Fruit fly (Drosophila melanogaster) whole organism, embryonic: ENCODE measurements around the gene CG14237.

Source experiments
- B-H1 ChIP-seq: fragments of 200-800 bp; sonication (Bioruptor generic); IDR thresholded peaks from 3 replicates; pipeline ENCODE4 v1.3.6; 2022; ENCODE audit warnings: missing biosample characterization, missing genetic modification characterization
- Bdp1 ChIP-seq: fragments of 200-800 bp; sonication (Bioruptor generic); optimal IDR thresholded peaks from 3 replicates; lab custom pipeline; 2016; ENCODE audit warnings: missing biosample characterization, missing genetic modification characterization
- CG1024 ChIP-seq: fragments of 200-800 bp; sonication (Bioruptor generic); IDR thresholded peaks from 2 replicates; pipeline ENCODE4 v1.3.6; 2022; ENCODE audit warnings: missing biosample characterization, missing genetic modification characterization
- CG10565 ChIP-seq: fragments of 200-800 bp; sonication (Bioruptor generic); optimal IDR thresholded peaks from 3 replicates; lab custom pipeline; 2016; ENCODE audit warnings: missing biosample characterization, mild to moderate bottlenecking, missing genetic modification characterization
- CG11695 ChIP-seq: fragments of 200-800 bp; sonication (Bioruptor generic); IDR thresholded peaks from 3 replicates; pipeline ENCODE4 v1.3.6; 2022; ENCODE audit warnings: missing biosample characterization, missing genetic modification characterization
- CG12769 ChIP-seq: fragments of 200-800 bp; sonication (Bioruptor generic); optimal IDR thresholded peaks from 2 replicates; lab custom pipeline; 2019; ENCODE audit warnings: missing biosample characterization, mild to moderate bottlenecking, missing genetic modification characterization, moderate library complexity
- CG17385 ChIP-seq: fragments of 200-800 bp; sonication (Bioruptor generic); optimal IDR thresholded peaks from 3 replicates; lab custom pipeline; 2018; ENCODE audit warnings: missing biosample characterization, mild to moderate bottlenecking, missing genetic modification characterization
- CG2875 ChIP-seq: fragments of 200-800 bp; sonication (Bioruptor generic); optimal IDR thresholded peaks from 2 replicates; lab custom pipeline; 2017; ENCODE audit warnings: missing biosample characterization, mild to moderate bottlenecking, missing genetic modification characterization, missing genetic modification reagents
- CG4617 ChIP-seq: fragments of 200-800 bp; sonication (Bioruptor generic); optimal IDR thresholded peaks from 3 replicates; lab custom pipeline; 2016; ENCODE audit warnings: missing biosample characterization, missing genetic modification characterization, borderline replicate concordance
- CG6683 ChIP-seq: fragments of 200-800 bp; sonication (Bioruptor generic); optimal IDR thresholded peaks from 2 replicates; lab custom pipeline; 2017; ENCODE audit warnings: missing biosample characterization, mild to moderate bottlenecking, missing genetic modification characterization, missing genetic modification reagents
- CG7786 ChIP-seq: fragments of 200-800 bp; sonication (Bioruptor generic); optimal IDR thresholded peaks from 2 replicates; lab custom pipeline; 2016; ENCODE audit warnings: missing biosample characterization, missing genetic modification characterization
- CG7839 ChIP-seq: fragments of 200-800 bp; sonication (Bioruptor generic); optimal IDR thresholded peaks from 3 replicates; lab custom pipeline; 2018; ENCODE audit warnings: missing biosample characterization, mild to moderate bottlenecking, missing genetic modification characterization, moderate library complexity
- CG7928 ChIP-seq: fragments of 200-800 bp; sonication (Bioruptor generic); optimal IDR thresholded peaks from 2 replicates; lab custom pipeline; 2017; ENCODE audit warnings: missing biosample characterization, mild to moderate bottlenecking, missing genetic modification characterization
- CG7987 ChIP-seq: fragments of 200-800 bp; sonication (Bioruptor generic); optimal IDR thresholded peaks from 2 replicates; lab custom pipeline; 2018; ENCODE audit warnings: missing biosample characterization, mild to moderate bottlenecking, missing genetic modification characterization, moderate library complexity
- Dek ChIP-seq: fragments of 200-800 bp; sonication (Bioruptor generic); optimal IDR thresholded peaks from 3 replicates; lab custom pipeline; 2019; ENCODE audit warnings: missing biosample characterization, mild to moderate bottlenecking, missing genetic modification characterization, moderate library complexity
- Dll ChIP-seq: fragments of 200-800 bp; sonication (Bioruptor generic); IDR thresholded peaks from 4 replicates; pipeline ENCODE4 v1.3.6; 2022; ENCODE audit warnings: missing biosample characterization, missing genetic modification characterization; ENCODE audit not compliant: partially characterized antibody
- Dref ChIP-seq: fragments of 200-800 bp; sonication (Bioruptor generic); IDR thresholded peaks from 2 replicates; pipeline ENCODE4 v1.3.6; 2022; ENCODE audit warnings: missing biosample characterization, missing genetic modification characterization
- Eip74EF ChIP-seq, 2 experiments: fragments of 200-800 bp in 1 of 2; fragments of >200 bp in 1 of 2; sonication (Bioruptor generic) in 1 of 2; optimal IDR thresholded peaks; 2 replicates each; lab custom pipeline; 2017 to 2019; ENCODE audit warnings: missing biosample characterization in 2 of 2, missing genetic modification characterization in 2 of 2, mild to moderate bottlenecking in 1 of 2, moderate library complexity in 1 of 2
- Hr51 ChIP-seq, 2 experiments: fragments of 200-800 bp; sonication (Bioruptor generic); optimal IDR thresholded peaks; 2 replicates in 1 of 2; 3 replicates in 1 of 2; lab custom pipeline; 2016 to 2018; ENCODE audit warnings: missing biosample characterization in 2 of 2, missing genetic modification characterization in 2 of 2, mild to moderate bottlenecking in 1 of 2, moderate library complexity in 1 of 2
- Hr78 ChIP-seq, 2 experiments: fragments of 200-800 bp in 1 of 2; fragments of >200 bp in 1 of 2; sonication (Bioruptor generic) in 1 of 2; optimal IDR thresholded peaks; 2 replicates each; lab custom pipeline; 2017 to 2019; ENCODE audit warnings: missing biosample characterization in 2 of 2, missing genetic modification characterization in 2 of 2, mild to moderate bottlenecking in 1 of 2, moderate library complexity in 1 of 2
- Lhr ChIP-seq: fragments of 200-800 bp; sonication (Bioruptor generic); optimal IDR thresholded peaks from 3 replicates; lab custom pipeline; 2017; ENCODE audit warnings: mild to moderate bottlenecking, missing biosample characterization, missing genetic modification reagents, missing genetic modification characterization
- Nf-YC ChIP-seq: fragments of 200-800 bp; optimal IDR thresholded peaks from 3 replicates; lab custom pipeline; 2019; ENCODE audit warnings: missing biosample characterization, mild to moderate bottlenecking, missing genetic modification characterization, moderate library complexity
- Optix ChIP-seq: fragments of 200-800 bp; sonication (Bioruptor generic); IDR thresholded peaks from 3 replicates; pipeline ENCODE4 v1.3.6; 2022; ENCODE audit warnings: missing biosample characterization, missing genetic modification characterization
- Rfx ChIP-seq: fragments of 200-800 bp; sonication (Bioruptor generic); IDR thresholded peaks from 2 replicates; pipeline ENCODE4 v1.3.6; 2022; ENCODE audit warnings: missing biosample characterization, missing genetic modification characterization
- Stat92E ChIP-seq, 3 experiments: fragments of >200 bp in 2 of 3; fragments of 200-800 bp in 1 of 3; sonication (Bioruptor generic) in 1 of 3; optimal IDR thresholded peaks; 2 replicates each; lab custom pipeline; 2017 to 2019; ENCODE audit warnings: missing biosample characterization in 3 of 3, missing genetic modification characterization in 3 of 3, mild to moderate bottlenecking in 1 of 3, moderate library complexity in 1 of 3
- amos ChIP-seq: fragments of 200-800 bp; sonication (Bioruptor generic); IDR thresholded peaks from 2 replicates; pipeline ENCODE4 v1.3.6; 2022; ENCODE audit warnings: missing biosample characterization, missing genetic modification characterization; ENCODE audit not compliant: partially characterized antibody
- corto ChIP-seq: fragments of 200-800 bp; sonication (Bioruptor generic); optimal IDR thresholded peaks from 2 replicates; lab custom pipeline; 2016; ENCODE audit warnings: missing biosample characterization, mild to moderate bottlenecking, missing genetic modification characterization, moderate library complexity
- en ChIP-seq: fragments of 200-800 bp; sonication (Bioruptor generic); optimal IDR thresholded peaks from 2 replicates; lab custom pipeline; 2016; ENCODE audit warnings: missing biosample characterization, missing genetic modification characterization
- jigr1 ChIP-seq: fragments of 200-800 bp; sonication (Bioruptor generic); IDR thresholded peaks from 3 replicates; pipeline ENCODE4 v1.3.6; 2022; ENCODE audit warnings: missing biosample characterization, missing genetic modification characterization
- lab ChIP-seq: fragments of 200-800 bp; sonication (Bioruptor generic); optimal IDR thresholded peaks from 3 replicates; lab custom pipeline; 2017; ENCODE audit warnings: missing biosample characterization, missing genetic modification characterization, mild to moderate bottlenecking, moderate library complexity, missing genetic modification reagents
- phol ChIP-seq: fragments of 200-800 bp; sonication (Bioruptor generic); optimal IDR thresholded peaks from 3 replicates; lab custom pipeline; 2018; ENCODE audit warnings: missing biosample characterization, mild to moderate bottlenecking, missing genetic modification characterization, moderate library complexity
- pzg ChIP-seq: fragments of 200-800 bp; sonication (Bioruptor generic); optimal IDR thresholded peaks from 3 replicates; lab custom pipeline; 2018; ENCODE audit warnings: missing biosample characterization, mild to moderate bottlenecking, missing genetic modification characterization, moderate library complexity
- sens ChIP-seq: fragments of 200-800 bp; sonication (Bioruptor generic); peaks from one replicate; lab custom pipeline; 2016; ENCODE audit warnings: missing biosample characterization, missing genetic modification characterization
- sob ChIP-seq: fragments of 200-800 bp; sonication (Bioruptor generic); IDR thresholded peaks from 2 replicates; pipeline ENCODE4 v1.3.6; 2022; ENCODE audit warnings: missing biosample characterization, missing genetic modification characterization
- stc ChIP-seq: fragments of 200-800 bp; sonication (Bioruptor generic); IDR thresholded peaks from 2 replicates; pipeline ENCODE4 v1.3.6; 2022; ENCODE audit warnings: missing biosample characterization, missing genetic modification characterization
- tin ChIP-seq: fragments of 200-800 bp; sonication (Bioruptor generic); optimal IDR thresholded peaks from 3 replicates; lab custom pipeline; 2016; ENCODE audit warnings: missing biosample characterization, missing genetic modification characterization
- toy ChIP-seq: fragments of 200-800 bp; sonication (Bioruptor generic); IDR thresholded peaks from 2 replicates; pipeline ENCODE4 v1.3.6; 2022; ENCODE audit warnings: missing biosample characterization, missing genetic modification characterization
- trem ChIP-seq: fragments of 200-800 bp; optimal IDR thresholded peaks from 3 replicates; lab custom pipeline; 2019; ENCODE audit warnings: missing biosample characterization, mild to moderate bottlenecking, missing genetic modification characterization, moderate library complexity
- ttk ChIP-seq: fragments of 200-800 bp; sonication (Bioruptor generic); IDR thresholded peaks from 2 replicates; pipeline ENCODE4 v2.1.2; 2022; ENCODE audit warnings: missing biosample characterization, missing genetic modification characterization
- tup ChIP-seq: fragments of 200-800 bp; sonication (Bioruptor generic); optimal IDR thresholded peaks from 2 replicates; lab custom pipeline; 2016; ENCODE audit warnings: missing biosample characterization, mild to moderate bottlenecking, missing genetic modification characterization, moderate library complexity

Gene CG14237

DNA sequence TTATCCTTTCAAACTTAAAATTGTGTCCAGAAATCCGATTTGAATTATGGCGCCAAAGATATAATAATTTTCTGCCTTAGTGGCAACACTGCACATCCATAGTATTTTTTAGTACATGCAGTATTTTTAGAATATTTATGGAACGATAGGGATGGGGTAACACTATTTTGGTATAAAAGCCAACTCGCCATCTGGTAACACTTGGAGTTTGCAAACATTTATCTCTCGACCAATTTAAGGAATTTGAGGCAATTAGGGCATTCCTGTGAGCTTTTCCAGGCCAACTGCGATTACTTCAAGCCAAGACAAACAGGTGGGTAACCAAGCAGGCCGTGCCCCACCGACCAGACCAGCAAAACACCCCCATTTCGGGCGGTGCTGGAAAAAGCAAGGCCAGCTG is 4.3 kb upstream of the CG14237 start, which contains the start of gene CG5447 (continued):
- TF ChIP-seq CG1024 (GFP tag; lab: Robert Waterston, UW) (no peak), CG10565 (no peak), CG4617 (GFP tag; lab: Kevin White, UChicago) (peak; percentile 66), stc (GFP tag; lab: Robert Waterston, UW) (no peak), Bdp1 (no peak), CG12769 (tag; lab: Kevin White, UChicago) (no peak), Lhr (GFP tag; lab: Kevin White, UChicago) (peak; percentile 55), CG6683 (GFP tag; lab: Kevin White, UChicago) (no peak), Stat92E (GFP tag; optimal IDR thresholded peaks at IDR 0.05; lab: Kevin White, UChicago) (peak in 1 of 3 experiments; percentile 3), Nf-YC (tag; lab: Kevin White, UChicago) (no peak), Eip74EF (GFP tag; optimal IDR thresholded peaks at IDR 0.05; lab: Kevin White, UChicago) (no peak), en (GFP tag; lab: Kevin White, UChicago) (no peak), tin (GFP tag; lab: Kevin White, UChicago) (no peak), Rfx (GFP tag; lab: Robert Waterston, UW) (no peak), Dref (GFP tag; lab: Robert Waterston, UW) (peak; percentile 38; the same call in 1 of the 2 replicates), corto (no peak), phol (no peak), CG11695 (GFP tag; lab: Robert Waterston, UW) (no peak), CG2875 (GFP tag; lab: Kevin White, UChicago) (no peak), trem (tag; lab: Kevin White, UChicago) (peak; percentile 71), Hr51 (GFP tag; optimal IDR thresholded peaks at IDR 0.05; lab: Kevin White, UChicago) (no peak), Dll (GFP tag; lab: Robert Waterston, UW) (peak; percentile 40; the same call in 2 of the 4 replicates), CG7786 (GFP tag; lab: Kevin White, UChicago) (no peak), pzg (GFP tag; lab: Kevin White, UChicago) (peak; percentile 88), jigr1 (GFP tag; lab: Robert Waterston, UW) (no peak), CG7839 (tag; lab: Kevin White, UChicago) (no peak), sob (no peak), sens (no peak), B-H1 (GFP tag; lab: Robert Waterston, UW) (no peak), amos (GFP tag; lab: Robert Waterston, UW) (no peak; the same call in 1 of the 2 replicates), CG7928 (no peak), toy (GFP tag; lab: Robert Waterston, UW) (no peak), Optix (GFP tag; lab: Robert Waterston, UW) (no peak), CG17385 (GFP tag; lab: Kevin White, UChicago) (no peak), tup (GFP tag; lab: Kevin White, UChicago) (no peak), CG7987 (GFP tag; lab: Kevin White, UChicago) (no peak), ttk (GFP tag; lab: Robert Waterston, UW) (no peak), lab (GFP tag; lab: Kevin White, UChicago) (no peak), Dek (tag; lab: Kevin White, UChicago) (no peak)

DNA sequence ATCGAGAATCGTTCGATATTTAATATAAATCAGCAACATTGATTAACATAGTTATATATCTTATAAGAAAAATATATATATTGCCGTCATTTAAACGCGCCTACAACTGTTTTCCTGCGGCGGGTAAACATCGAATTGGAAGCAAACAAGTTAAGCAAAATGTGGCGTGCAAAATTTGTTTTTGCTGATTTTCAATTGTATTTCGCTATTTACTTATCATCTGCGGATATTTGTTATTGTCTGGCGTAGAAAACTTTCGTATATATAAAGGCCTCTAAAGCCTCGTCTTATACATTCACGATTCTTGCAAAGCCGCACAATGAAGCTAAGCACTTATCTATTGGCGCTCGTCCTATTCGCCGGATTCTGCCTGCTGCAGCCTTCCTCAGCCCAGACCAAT is 2.2 kb upstream of the CG14237 start, which contains the start of gene CG43117:
Gene CG43117, plus strand, starts transcription at position 301 of the 400 bp plus-strand sequence.
- TF ChIP-seq Hr78 (GFP tag; optimal IDR thresholded peaks at IDR 0.05; lab: Kevin White, UChicago) = no peak
- peak; percentile 20 for TF ChIP-seq sens
- no peak for TF ChIP-seq sob
